Worm (Caenorhabditis elegans): ENCODE measurements around the gene Y27F2A.9.

Gene Y27F2A.9

DNA sequence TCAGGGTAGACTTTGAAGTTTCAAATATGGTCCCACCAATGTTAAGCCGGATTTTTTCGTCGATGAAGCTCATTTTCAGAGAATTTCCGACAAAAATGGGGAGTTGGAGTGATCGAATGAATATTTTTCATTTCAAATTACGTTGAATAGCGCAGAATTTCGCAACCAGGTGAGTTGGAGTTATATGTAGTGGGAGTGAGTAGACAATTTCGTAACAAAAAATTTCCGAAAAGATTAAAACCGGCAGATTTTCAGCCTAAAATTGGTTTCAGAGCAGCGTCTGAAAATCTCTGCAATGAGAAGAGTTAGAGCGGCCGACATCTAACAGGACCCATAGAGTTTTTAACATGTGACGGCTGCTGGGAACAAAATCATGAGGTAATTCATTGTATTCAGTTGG lies 17.2 kb upstream of the Y27F2A.9 start, which contains the start of gene sdz-35:
Gene sdz-35 (minus strand): TSS at position 101 of the 400 bp plus-strand sequence.
- TF ChIP-seq pha-4 (tag; optimal IDR thresholded peaks at IDR 0.05) (no peak), hlh-13 (GFP tag; optimal IDR thresholded peaks at IDR 0.05) (no peak), hlh-8 (tag; optimal IDR thresholded peaks at IDR 0.05) (no peak), ceh-31 (tag; optimal IDR thresholded peaks at IDR 0.05) (no peak), syd-9 (tag; optimal IDR thresholded peaks at IDR 0.05) (no peak), ceh-14 (tag; optimal IDR thresholded peaks at IDR 0.05) (no peak), sdc-2 (tag; optimal IDR thresholded peaks at IDR 0.05) (no peak), unc-42 (tag; optimal IDR thresholded peaks at IDR 0.05) (no peak), Y22D7AL.16 (tag; optimal IDR thresholded peaks at IDR 0.05) (no peak), rnt-1 (tag; optimal IDR thresholded peaks at IDR 0.05) (no peak), ceh-45 (GFP tag; IDR thresholded peaks at IDR 0.05) (no peak), hlh-6 (tag; optimal IDR thresholded peaks at IDR 0.05) (no peak), madf-2 (tag; optimal IDR thresholded peaks at IDR 0.05) (no peak), hlh-15 (tag; optimal IDR thresholded peaks at IDR 0.05) (no peak), C08G9.2 (tag; optimal IDR thresholded peaks at IDR 0.05) (no peak), K02D7.2 (tag; optimal IDR thresholded peaks at IDR 0.05) (no peak), ceh-6 (GFP tag; optimal IDR thresholded peaks at IDR 0.05) (no peak), nhr-11 (tag; optimal IDR thresholded peaks at IDR 0.05) (no peak)

DNA sequence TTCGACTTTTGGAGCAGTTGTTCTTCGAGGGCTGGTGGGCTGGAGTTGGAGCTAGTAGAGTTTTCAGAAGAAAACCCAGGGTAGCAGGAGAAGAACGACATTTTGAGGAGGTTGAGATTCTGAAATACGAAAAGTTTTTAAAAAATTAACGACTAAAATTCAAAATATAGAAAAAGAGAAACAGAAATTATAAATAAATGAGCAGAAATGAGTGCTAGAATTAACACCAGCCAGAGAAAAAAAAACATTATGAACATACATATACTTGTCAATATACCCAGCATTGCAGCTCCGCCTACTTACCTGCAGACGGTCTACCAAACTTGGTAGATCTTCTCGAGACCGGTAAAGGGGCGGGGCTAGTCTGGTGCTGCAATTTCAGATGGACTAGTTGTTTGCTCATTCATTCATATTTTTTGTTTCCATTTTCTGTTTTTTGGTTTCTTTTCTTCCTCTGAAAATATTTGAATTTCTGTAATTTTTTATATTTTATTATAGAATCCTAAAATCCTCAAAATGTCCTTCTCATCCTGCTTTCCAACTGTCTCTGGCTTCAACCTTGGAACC lies 15.1 kb upstream of the Y27F2A.9 start, which contains the start of the genes ZC239.20 and ZC239.21:
Gene ZC239.20 (minus strand): TSS at position 101 of the 567 bp plus-strand sequence.
Gene ZC239.21 (plus strand): TSS at position 517 of the 567 bp plus-strand sequence.
- TF ChIP-seq ets-4 (tag; optimal IDR thresholded peaks at IDR 0.05): no peak
- no peak for TF ChIP-seq ref-2 (tag; optimal IDR thresholded peaks at IDR 0.05)
- no peak for TF ChIP-seq ceh-45 (GFP tag; IDR thresholded peaks at IDR 0.05)
- no peak for TF ChIP-seq ceh-22 (tag; optimal IDR thresholded peaks at IDR 0.05)
- no peak for TF ChIP-seq unc-55 (GFP tag; optimal IDR thresholded peaks at IDR 0.05)
- no peak for TF ChIP-seq K09A11.1 (tag; optimal IDR thresholded peaks at IDR 0.05; ENCODE audit: insufficient read depth)
- TF ChIP-seq pha-4 (tag; optimal IDR thresholded peaks at IDR 0.05): no peak

DNA sequence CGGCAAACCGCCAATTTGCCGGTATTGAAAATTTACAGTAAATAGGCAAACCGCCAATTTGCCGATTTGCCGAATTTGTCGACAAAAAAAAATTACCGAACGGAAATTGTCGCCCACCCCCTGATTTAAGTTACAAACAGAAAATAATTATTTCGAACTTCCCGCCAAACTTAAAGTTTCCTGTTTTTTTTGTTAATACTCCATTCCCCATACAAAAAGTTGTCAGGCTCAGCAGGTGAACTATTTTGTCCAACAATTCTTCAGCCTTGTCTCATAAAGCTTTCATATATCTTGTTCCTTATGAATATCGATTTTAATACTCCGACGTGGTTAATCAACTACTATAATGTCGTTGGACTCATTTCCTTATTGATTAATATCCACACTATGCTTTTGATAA lies 12.0 kb upstream of the Y27F2A.9 start, which contains the start of gene sri-50:
Gene sri-50 (plus strand): TSS at position 301 of the 400 bp plus-strand sequence.
- TF ChIP-seq ets-4 (tag; optimal IDR thresholded peaks at IDR 0.05) (no peak), tbx-2 (tag; optimal IDR thresholded peaks at IDR 0.05) (no peak), ttx-3 (tag; optimal IDR thresholded peaks at IDR 0.05) (no peak), syd-9 (tag; optimal IDR thresholded peaks at IDR 0.05) (no peak), hlh-15 (tag; optimal IDR thresholded peaks at IDR 0.05) (no peak), ceh-30 (tag; optimal IDR thresholded peaks at IDR 0.05) (no peak), lin-11 (tag; optimal IDR thresholded peaks at IDR 0.05) (no peak), ztf-16 (tag; optimal IDR thresholded peaks at IDR 0.05) (no peak), pax-1 (tag; optimal IDR thresholded peaks at IDR 0.05) (no peak), ceh-48 (tag; optimal IDR thresholded peaks at IDR 0.05) (no peak), odd-2 (tag; optimal IDR thresholded peaks at IDR 0.05) (no peak), ceh-2 (tag; optimal IDR thresholded peaks at IDR 0.05) (no peak), zip-5 (tag; optimal IDR thresholded peaks at IDR 0.05) (no peak), gmeb-2 (tag; optimal IDR thresholded peaks at IDR 0.05) (no peak), sdc-2 (tag; optimal IDR thresholded peaks at IDR 0.05) (no peak), fkh-10 (GFP tag; optimal IDR thresholded peaks at IDR 0.05) (no peak), nhr-232 (tag; optimal IDR thresholded peaks at IDR 0.05) (no peak), eyg-1 (tag; optimal IDR thresholded peaks at IDR 0.05) (no peak), pat-9 (tag; optimal IDR thresholded peaks at IDR 0.05) (no peak), madf-2 (tag; optimal IDR thresholded peaks at IDR 0.05) (no peak)

DNA sequence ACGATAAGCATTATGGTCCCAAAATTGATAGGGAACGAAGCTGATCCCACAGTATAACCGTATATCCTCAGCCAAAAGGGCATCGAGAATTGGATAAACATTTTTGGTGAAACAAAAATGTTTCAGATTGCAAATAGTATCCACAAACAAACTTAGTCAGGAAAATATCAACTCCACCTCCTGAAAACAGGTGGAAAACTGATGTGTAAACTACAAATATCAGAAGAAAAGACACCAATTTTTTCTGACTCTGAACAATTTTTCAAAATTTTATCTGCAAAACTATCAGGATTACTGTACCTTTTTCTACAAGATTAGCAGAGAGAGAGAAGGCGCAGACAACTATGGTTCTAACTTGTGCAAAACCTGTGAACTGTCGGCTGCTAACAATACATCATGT lies 11.1 kb upstream of the Y27F2A.9 start, which contains the start of gene sri-53:
Gene sri-53 (minus strand): TSS at position 101 of the 400 bp plus-strand sequence.
- TF ChIP-seq K09A11.1 (tag; optimal IDR thresholded peaks at IDR 0.05; ENCODE audit: insufficient read depth) (no peak), pha-4 (tag; optimal IDR thresholded peaks at IDR 0.05) (no peak), ztf-16 (tag; optimal IDR thresholded peaks at IDR 0.05) (no peak), ceh-9 (tag; optimal IDR thresholded peaks at IDR 0.05) (no peak), ceh-2 (tag; optimal IDR thresholded peaks at IDR 0.05) (no peak), F13H6.1 (tag; optimal IDR thresholded peaks at IDR 0.05) (no peak), eyg-1 (tag; optimal IDR thresholded peaks at IDR 0.05) (no peak), ceh-45 (GFP tag; IDR thresholded peaks at IDR 0.05) (no peak), Y22D7AL.16 (tag; optimal IDR thresholded peaks at IDR 0.05) (no peak), ceh-6 (GFP tag; optimal IDR thresholded peaks at IDR 0.05) (no peak), syd-9 (tag; optimal IDR thresholded peaks at IDR 0.05) (no peak), dve-1 (tag; optimal IDR thresholded peaks at IDR 0.05) (no peak)
